Fruit fly (Drosophila melanogaster): ENCODE data around the gene dsh.

Gene dsh

DNA sequence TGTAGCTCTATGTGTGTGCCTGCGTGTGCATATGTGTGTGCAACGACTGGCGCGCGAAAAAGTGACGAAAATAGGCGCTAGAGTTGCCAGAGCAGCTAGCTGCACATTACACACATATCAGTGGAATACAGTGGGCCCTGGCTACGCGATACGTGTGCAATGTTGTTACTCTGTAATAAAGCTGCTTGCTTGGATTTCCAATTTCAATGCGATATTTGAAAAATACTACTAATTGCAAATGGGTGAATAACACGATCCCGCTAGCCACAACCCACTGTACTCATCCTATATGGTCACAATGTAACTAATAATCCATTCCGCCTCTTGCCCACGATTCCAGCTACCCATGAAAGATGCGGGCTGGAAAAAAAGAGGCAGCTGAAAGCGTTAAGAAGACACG, 4.3 kb upstream of the dsh start (continued):
- TF ChIP-seq gcm2 (GFP tag; optimal IDR thresholded peaks at IDR 0.05) (peak; percentile 60), oc (tag; optimal IDR thresholded peaks at IDR 0.05) (peak; percentile 92), CG14667 (GFP tag; IDR thresholded peaks at IDR 0.05) (peak; percentile 92), crp (GFP tag; optimal IDR thresholded peaks at IDR 0.05) (peak in 1 of 2 experiments; percentile 50), CG1832 (GFP tag; optimal IDR thresholded peaks at IDR 0.05) (no peak), CG17361 (GFP tag; IDR thresholded peaks at IDR 0.05) (peak; percentile 87), ind (GFP tag; optimal IDR thresholded peaks at IDR 0.05) (peak; percentile 97), CG3726 (GFP tag; IDR thresholded peaks at IDR 0.05) (peak; percentile 92), tll (GFP tag; optimal IDR thresholded peaks at IDR 0.05) (no peak), grn (GFP tag; optimal IDR thresholded peaks at IDR 0.05) (peak; percentile 34), CG16863 (GFP tag; optimal IDR thresholded peaks at IDR 0.05) (peak; percentile 93), CG11456 (GFP tag; IDR thresholded peaks at IDR 0.05) (peak; percentile 97), crol (GFP tag; IDR thresholded peaks at IDR 0.05) (peak; percentile 60), CG14965 (GFP tag; optimal IDR thresholded peaks at IDR 0.05; ENCODE audit: borderline replicate concordance) (peak; percentile 53), CG8478 (optimal IDR thresholded peaks at IDR 0.05) (no peak), pan (optimal IDR thresholded peaks at IDR 0.05) (no peak), pan (GFP tag; optimal IDR thresholded peaks at IDR 0.05 in 1 of 2, IDR thresholded peaks at IDR 0.05 in 1 of 2) (peak in 1 of 2 experiments; percentile 96), HLH3B (GFP tag; IDR thresholded peaks at IDR 0.05) (peak; percentile 96), CG3847 (GFP tag; IDR thresholded peaks at IDR 0.05) (peak; percentile 93), al (GFP tag; IDR thresholded peaks at IDR 0.05) (peak; percentile 89), Scr (GFP tag; IDR thresholded peaks at IDR 0.05; ENCODE audit: partially characterized antibody) (no peak), CG7963 (GFP tag; IDR thresholded peaks at IDR 0.05; ENCODE audit: partially characterized antibody) (no peak), CG9609 (GFP tag; optimal IDR thresholded peaks at IDR 0.05) (peak; percentile 93), ham (GFP tag; IDR thresholded peaks at IDR 0.05) (0 out of 2 replicates have a peak, but pooled peaks have one; percentile 59), CG15479 (GFP tag; optimal IDR thresholded peaks at IDR 0.05) (peak; percentile 20), cg (GFP tag; optimal IDR thresholded peaks at IDR 0.05) (peak; percentile 71), Hmx (GFP tag; optimal IDR thresholded peaks at IDR 0.05) (peak; percentile 76), Meics (GFP tag; optimal IDR thresholded peaks at IDR 0.05) (peak; percentile 93), rib (GFP tag; IDR thresholded peaks at IDR 0.05) (peak; percentile 83), chinmo (GFP tag; IDR thresholded peaks at IDR 0.05; ENCODE audit: partially characterized antibody) (no peak), HmgD (GFP tag; optimal IDR thresholded peaks at IDR 0.05) (peak; percentile 85), Hmr (GFP tag; optimal IDR thresholded peaks at IDR 0.05) (peak; percentile 92), Mad (GFP tag; optimal IDR thresholded peaks at IDR 0.05) (peak; percentile 85), bab2 (GFP tag; optimal IDR thresholded peaks at IDR 0.05) (peak; percentile 95), CG4820 (GFP tag; optimal IDR thresholded peaks at IDR 0.05) (peak; percentile 91), Sox102F (GFP tag; optimal IDR thresholded peaks at IDR 0.05) (peak; percentile 92), CG12299 (tag; optimal IDR thresholded peaks at IDR 0.05) (peak; percentile 88), chn (GFP tag; optimal IDR thresholded peaks at IDR 0.05) (peak; percentile 91), ase (GFP tag; IDR thresholded peaks at IDR 0.05) (peak; percentile 95), Mes4 (GFP tag; optimal IDR thresholded peaks at IDR 0.05) (peak; percentile 88), Camta (GFP tag; optimal IDR thresholded peaks at IDR 0.05) (peak; percentile 90), Stat92E (GFP tag; optimal IDR thresholded peaks at IDR 0.05) (no peak), NC2β (GFP tag; optimal IDR thresholded peaks at IDR 0.05) (peak; percentile 88), Hey (tag; optimal IDR thresholded peaks at IDR 0.05) (peak; percentile 78), CG15601 (tag; optimal IDR thresholded peaks at IDR 0.05) (peak; percentile 82), unpg (GFP tag; optimal IDR thresholded peaks at IDR 0.05) (peak; percentile 95), Sry-δ (GFP tag; optimal IDR thresholded peaks at IDR 0.05) (peak; percentile 41), az2 (GFP tag; optimal IDR thresholded peaks at IDR 0.05) (peak; percentile 93), sna (GFP tag; IDR thresholded peaks at IDR 0.05; ENCODE audit: partially characterized antibody) (no peak), Optix (GFP tag; IDR thresholded peaks at IDR 0.05) (peak; percentile 95), CG34422 (GFP tag; IDR thresholded peaks at IDR 0.05) (peak; percentile 97)

Measured in whole organism, embryonic.